Worm (Caenorhabditis elegans) whole organism, mixed stage, embryonic: ENCODE results near the gene srg-2.

Experiments used
- ceh-43 ChIP-seq: fragments of 200-800 bp; sonication (Bioruptor generic); optimal IDR thresholded peaks from 2 replicates; lab custom pipeline; 2018; ENCODE audit warnings: mild to moderate bottlenecking, missing genetic modification characterization, moderate library complexity, missing compliant biosample characterization
- nhr-237 ChIP-seq: fragments of 150-350 bp; optimal IDR thresholded peaks from 2 replicates; lab custom pipeline; 2014; ENCODE audit warnings: missing biosample characterization, missing genetic modification characterization
- nhr-76 ChIP-seq: sonication (generic microtip); optimal IDR thresholded peaks from 2 replicates; lab custom pipeline; 2017; ENCODE audit warnings: missing biosample characterization, missing genetic modification characterization
- unc-62 ChIP-seq: fragments of 150-350 bp; optimal IDR thresholded peaks from 2 replicates; lab custom pipeline; 2014; ENCODE audit warnings: missing biosample characterization, missing genetic modification reagents, missing genetic modification characterization

DNA sequence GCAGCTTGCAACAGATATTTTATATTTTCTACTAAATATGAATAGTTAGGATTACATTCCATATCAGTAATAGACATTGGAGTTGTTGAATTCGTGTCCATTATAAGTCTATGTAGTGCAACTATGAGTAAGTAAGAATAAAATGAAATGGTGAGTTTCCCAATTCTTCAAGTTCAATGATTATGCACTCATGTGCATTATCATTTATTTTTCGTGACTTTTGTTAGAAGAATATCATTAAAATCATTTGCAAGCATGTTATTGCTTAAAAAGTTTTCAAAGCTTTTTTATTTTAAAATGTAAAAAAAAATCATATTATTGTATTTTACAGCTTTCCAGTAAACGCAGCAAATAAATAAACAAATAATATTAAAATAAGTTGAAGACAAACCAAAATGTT lies 3.3 kb downstream of the srg-2 start, which contains the start of gene srg-9:
- TF ChIP-seq ceh-43 (GFP tag; lab: Kevin White, UChicago) (no peak), nhr-237 (tag; lab: Kevin White, UChicago) (no peak), nhr-76 (no peak), unc-62 (no peak)
